Worm (Caenorhabditis elegans) whole organism, L1 larva: ENCODE measurements around the gene F57G9.3.

Experiments
- ama-1 ChIP-seq: fragments of 150-350 bp; optimal IDR thresholded peaks from 2 replicates; lab custom pipeline; 2014
- dsc-1 ChIP-seq: sonication (generic microtip); optimal IDR thresholded peaks from 2 replicates; lab custom pipeline; 2016; ENCODE audit warnings: mild to moderate bottlenecking, missing genetic modification characterization, missing compliant biosample characterization
- jun-1 ChIP-seq: fragments of 150-350 bp; optimal IDR thresholded peaks from 2 replicates; lab custom pipeline; 2014; ENCODE audit warnings: missing biosample characterization, missing genetic modification reagents, missing genetic modification characterization
- lin-15B ChIP-seq: fragments of 150-350 bp; sonication (generic microtip); optimal IDR thresholded peaks from 3 replicates; lab custom pipeline; 2014; ENCODE audit warnings: missing biosample characterization, missing genetic modification characterization
- mep-1 ChIP-seq: fragments of 150-350 bp; optimal IDR thresholded peaks from 2 replicates; lab custom pipeline; 2014; ENCODE audit warnings: missing biosample characterization, missing genetic modification characterization
- nhr-28 ChIP-seq: fragments of 150-350 bp; optimal IDR thresholded peaks from 2 replicates; lab custom pipeline; 2014; ENCODE audit warnings: missing biosample characterization, missing genetic modification characterization
- pqm-1 ChIP-seq: sonication (generic microtip); optimal IDR thresholded peaks from 3 replicates; lab custom pipeline; 2017; ENCODE audit warnings: missing biosample characterization, missing genetic modification characterization
- skn-1 ChIP-seq: fragments of 150-350 bp; optimal IDR thresholded peaks from 2 replicates; lab custom pipeline; 2014; ENCODE audit warnings: missing biosample characterization, missing genetic modification characterization
- sox-4 ChIP-seq: sonication (generic microtip); optimal IDR thresholded peaks from 2 replicates; lab custom pipeline; 2016; ENCODE audit warnings: missing genetic modification characterization, missing compliant biosample characterization
- unc-62 ChIP-seq: fragments of 150-350 bp; optimal IDR thresholded peaks from 2 replicates; lab custom pipeline; 2014; ENCODE audit warnings: missing biosample characterization, missing genetic modification reagents, missing genetic modification characterization
- zag-1 ChIP-seq: fragments of 150-350 bp; optimal IDR thresholded peaks from 2 replicates; lab custom pipeline; 2014; ENCODE audit warnings: missing biosample characterization, missing genetic modification characterization

- TF ChIP-seq zag-1 (tag; lab: Kevin White, UChicago): no peak
- no peak for TF ChIP-seq lin-15B (tag; lab: Kevin White, UChicago)
- TF ChIP-seq pqm-1 (tag; lab: Kevin White, UChicago): no peak
- TF ChIP-seq ama-1 (lab: Kevin White, UChicago): no peak
- no peak for TF ChIP-seq sox-4 (tag; lab: Kevin White, UChicago)
- no peak for TF ChIP-seq nhr-28 (tag; lab: Kevin White, UChicago)
- no peak for TF ChIP-seq jun-1 (tag; lab: Kevin White, UChicago)
- TF ChIP-seq unc-62 (GFP tag; lab: Kevin White, UChicago): no peak
- TF ChIP-seq mep-1: no peak
- TF ChIP-seq dsc-1: no peak
- no peak for TF ChIP-seq skn-1 (tag; lab: Kevin White, UChicago)
Observed at ce11 chrII:12379430-12379829, 30.6 kb downstream of the F57G9.3 start, which contains the start of gene marc-5.
